Worm (Caenorhabditis elegans): Measurements from ENCODE around the gene C06B8.7.
A peak's percentile ranks its signal among the peaks of the same experiment; 100 is the strongest.

- TF ChIP-seq ceh-36 (tag; optimal IDR thresholded peaks at IDR 0.05) (peak; percentile 95), ama-1 (optimal IDR thresholded peaks at IDR 0.05) (no peak), pes-1 (GFP tag; IDR thresholded peaks at IDR 0.05) (peak; percentile 92), hmg-4 (GFP tag; optimal IDR thresholded peaks at IDR 0.05) (peak; percentile 92), tra-4 (tag; optimal IDR thresholded peaks at IDR 0.05) (peak; percentile 71), scrt-1 (GFP tag; IDR thresholded peaks at IDR 0.05) (peak; percentile 92), F13C5.2 (tag; optimal IDR thresholded peaks at IDR 0.05) (peak; percentile 91), B0310.2 (tag; optimal IDR thresholded peaks at IDR 0.05) (peak; percentile 82), tbx-37 (GFP tag; conservative IDR thresholded peaks at IDR 0.05) (peak; percentile 92), aly-1 (tag; optimal IDR thresholded peaks at IDR 0.05) (peak; percentile 86), flt-1 (GFP tag; IDR thresholded peaks at IDR 0.05) (peak; percentile 92), ceh-13 (GFP tag; optimal IDR thresholded peaks at IDR 0.05) (peak; percentile 77), hmbx-1 (tag; optimal IDR thresholded peaks at IDR 0.05) (peak; percentile 59), sea-1 (GFP tag; conservative IDR thresholded peaks at IDR 0.05) (peak; percentile 89)
These were observed 53.1 kb downstream of the C06B8.7 start for ce11 chrV:15551642-15552041.
